Worm (Caenorhabditis elegans) whole organism, early embryonic: ENCODE results near the gene pqn-35.

Source experiments
- flt-1 ChIP-seq: fragments of 200-800 bp; sonication (Bioruptor generic); IDR thresholded peaks from 2 replicates; pipeline ENCODE4 v1.3.6; 2022; ENCODE audit warnings: missing genetic modification characterization, missing compliant biosample characterization
- scrt-1 ChIP-seq: fragments of 200-800 bp; sonication (Bioruptor generic); IDR thresholded peaks from 2 replicates; pipeline ENCODE4 v1.3.6; 2022; ENCODE audit warnings: missing genetic modification characterization, missing compliant biosample characterization

DNA sequence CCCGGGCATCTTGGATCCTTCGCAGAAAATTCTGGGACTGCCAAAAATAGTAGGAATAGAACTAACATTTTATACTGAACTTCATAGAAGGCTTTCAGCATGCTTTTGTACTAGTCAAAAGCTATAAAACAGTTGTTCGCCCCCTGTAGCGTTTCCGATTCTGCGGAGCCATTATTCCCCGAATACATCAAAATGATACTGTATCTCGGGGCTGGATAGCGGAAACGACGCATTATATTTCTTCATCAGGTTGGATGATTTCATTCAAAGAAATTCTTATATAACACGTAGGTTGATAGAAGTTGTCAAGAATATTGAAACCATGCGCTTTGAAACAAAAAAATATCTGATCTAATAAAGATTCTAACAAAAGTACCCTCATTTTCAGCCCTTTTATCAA, 5.2 kb downstream of the pqn-35 start, which contains the start of gene clec-137:
- no peak for TF ChIP-seq flt-1 (GFP tag; lab: Robert Waterston, UW)
- TF ChIP-seq scrt-1 (GFP tag; lab: Robert Waterston, UW) = no peak
